Fruit fly (Drosophila melanogaster) whole organism, embryonic: ENCODE results near the gene Rab26.

Experiments
- ATbp ChIP-seq: fragments of 200-800 bp; sonication (Bioruptor generic); optimal IDR thresholded peaks from 2 replicates; lab custom pipeline; 2017; ENCODE audit warnings: missing biosample characterization, mild to moderate bottlenecking, missing genetic modification characterization, missing genetic modification reagents
- Antp ChIP-seq: fragments of 200-800 bp; sonication (Bioruptor generic); optimal IDR thresholded peaks from 3 replicates; lab custom pipeline; 2016; ENCODE audit warnings: missing biosample characterization, missing genetic modification characterization
- BtbVII ChIP-seq: fragments of 200-800 bp; sonication (Bioruptor generic); optimal IDR thresholded peaks from 3 replicates; lab custom pipeline; 2017; ENCODE audit warnings: missing biosample characterization, mild to moderate bottlenecking, missing genetic modification characterization
- CG10147 ChIP-seq: fragments of 200-800 bp; sonication (Bioruptor generic); optimal IDR thresholded peaks from 2 replicates; lab custom pipeline; 2019; ENCODE audit warnings: missing biosample characterization, mild to moderate bottlenecking, missing genetic modification characterization, moderate library complexity
- CG10209 ChIP-seq: fragments of 200-800 bp; sonication (Bioruptor generic); optimal IDR thresholded peaks from 3 replicates; lab custom pipeline; 2017; ENCODE audit warnings: missing biosample characterization, mild to moderate bottlenecking, missing genetic modification characterization, missing genetic modification reagents
- CG1024 ChIP-seq: fragments of 200-800 bp; sonication (Bioruptor generic); IDR thresholded peaks from 2 replicates; pipeline ENCODE4 v1.3.6; 2022; ENCODE audit warnings: missing biosample characterization, missing genetic modification characterization
- CG10321 ChIP-seq: fragments of 200-800 bp; sonication (Bioruptor generic); IDR thresholded peaks from 2 replicates; pipeline ENCODE4 v1.3.6; 2022; ENCODE audit warnings: missing biosample characterization, missing genetic modification characterization
- CG10462 ChIP-seq: fragments of 200-800 bp; sonication (Bioruptor generic); optimal IDR thresholded peaks from 2 replicates; lab custom pipeline; 2016; ENCODE audit warnings: missing biosample characterization, missing genetic modification characterization
- CG10565 ChIP-seq: fragments of 200-800 bp; sonication (Bioruptor generic); optimal IDR thresholded peaks from 3 replicates; lab custom pipeline; 2016; ENCODE audit warnings: missing biosample characterization, mild to moderate bottlenecking, missing genetic modification characterization
- CG10979 ChIP-seq: fragments of 200-800 bp; sonication (Bioruptor generic); optimal IDR thresholded peaks from 2 replicates; lab custom pipeline; 2018; ENCODE audit warnings: missing biosample characterization, mild to moderate bottlenecking, missing genetic modification characterization, moderate library complexity
- CG11398 ChIP-seq: fragments of 200-800 bp; sonication (Bioruptor generic); optimal IDR thresholded peaks from 2 replicates; lab custom pipeline; 2016; ENCODE audit warnings: missing biosample characterization, missing genetic modification characterization
- CG11696 ChIP-seq: fragments of 200-800 bp; sonication (Bioruptor generic); IDR thresholded peaks from 2 replicates; pipeline ENCODE4 v1.3.6; 2022; ENCODE audit warnings: missing biosample characterization, missing genetic modification characterization
- CG12236 ChIP-seq: fragments of 200-800 bp; sonication (Bioruptor generic); optimal IDR thresholded peaks from 2 replicates; lab custom pipeline; 2016; ENCODE audit warnings: missing biosample characterization, missing genetic modification characterization
- CG13624 ChIP-seq: fragments of 200-800 bp; sonication (Bioruptor generic); optimal IDR thresholded peaks from 2 replicates; lab custom pipeline; 2016; ENCODE audit warnings: missing biosample characterization, missing genetic modification characterization
- CG14014 ChIP-seq: fragments of 200-800 bp; sonication (Bioruptor generic); IDR thresholded peaks from 2 replicates; pipeline ENCODE4 v1.3.6; 2022; ENCODE audit warnings: missing biosample characterization, missing genetic modification characterization
- CG17359 ChIP-seq: fragments of 200-800 bp; sonication (Bioruptor generic); optimal IDR thresholded peaks from 3 replicates; lab custom pipeline; 2018; ENCODE audit warnings: missing biosample characterization, mild to moderate bottlenecking, missing genetic modification characterization, moderate library complexity
- CG17568 ChIP-seq: fragments of 200-800 bp; sonication (Bioruptor generic); optimal IDR thresholded peaks from 2 replicates; lab custom pipeline; 2018; ENCODE audit warnings: missing biosample characterization, mild to moderate bottlenecking, missing genetic modification characterization, moderate library complexity
- CG18599 ChIP-seq: fragments of 200-800 bp; sonication (Bioruptor generic); optimal IDR thresholded peaks from 3 replicates; lab custom pipeline; 2017; ENCODE audit warnings: missing biosample characterization, missing genetic modification characterization, mild to moderate bottlenecking, moderate library complexity, missing genetic modification reagents
- CG31388 ChIP-seq: fragments of 200-800 bp; sonication (Bioruptor generic); optimal IDR thresholded peaks from 2 replicates; lab custom pipeline; 2016; ENCODE audit warnings: missing biosample characterization, missing genetic modification characterization
- CG34224 ChIP-seq: fragments of 200-800 bp; sonication (Bioruptor generic); IDR thresholded peaks from 3 replicates; pipeline ENCODE4 v1.3.6; 2022; ENCODE audit warnings: missing biosample characterization, missing genetic modification characterization; ENCODE audit not compliant: partially characterized antibody
- CG42726 ChIP-seq: fragments of 200-800 bp; sonication (Bioruptor generic); IDR thresholded peaks from 2 replicates; pipeline ENCODE4 v1.3.6; 2022; ENCODE audit warnings: missing biosample characterization, missing genetic modification characterization; ENCODE audit not compliant: partially characterized antibody
- CG6272 ChIP-seq: fragments of 200-800 bp; sonication (Bioruptor generic); IDR thresholded peaks from 2 replicates; pipeline ENCODE4 v1.3.6; 2022; ENCODE audit warnings: missing biosample characterization, missing genetic modification characterization
- CG6791 ChIP-seq: fragments of 200-800 bp; sonication (Bioruptor generic); IDR thresholded peaks from 3 replicates; pipeline ENCODE4 v1.3.6; 2022; ENCODE audit warnings: missing biosample characterization, missing genetic modification characterization; ENCODE audit not compliant: partially characterized antibody
- ERR ChIP-seq: fragments of 200-800 bp; sonication (Bioruptor generic); optimal IDR thresholded peaks from 2 replicates; lab custom pipeline; 2016; ENCODE audit warnings: missing biosample characterization, missing genetic modification characterization
- Gsc ChIP-seq: fragments of 200-800 bp; sonication (Bioruptor generic); IDR thresholded peaks from 2 replicates; pipeline ENCODE4 v1.3.6; 2022; ENCODE audit warnings: missing biosample characterization, missing genetic modification characterization
- HHEX ChIP-seq: fragments of 200-800 bp; sonication (Bioruptor generic); optimal IDR thresholded peaks from 3 replicates; lab custom pipeline; 2017; ENCODE audit warnings: missing biosample characterization, mild to moderate bottlenecking, missing genetic modification characterization, missing genetic modification reagents
- HmgZ ChIP-seq: fragments of 200-800 bp; sonication (Bioruptor generic); optimal IDR thresholded peaks from 2 replicates; lab custom pipeline; 2018; ENCODE audit warnings: missing biosample characterization, mild to moderate bottlenecking, missing genetic modification characterization
- Mad ChIP-seq: fragments of 200-800 bp; sonication (Bioruptor generic); optimal IDR thresholded peaks from 2 replicates; lab custom pipeline; 2016; ENCODE audit warnings: missing biosample characterization, missing genetic modification characterization
- Mes4 ChIP-seq: fragments of 200-800 bp; sonication (Bioruptor generic); optimal IDR thresholded peaks from 2 replicates; lab custom pipeline; 2016; ENCODE audit warnings: missing biosample characterization, missing genetic modification characterization
- Sox102F ChIP-seq: fragments of 200-800 bp; sonication (Bioruptor generic); optimal IDR thresholded peaks from 2 replicates; lab custom pipeline; 2018; ENCODE audit warnings: missing biosample characterization, mild to moderate bottlenecking, missing genetic modification characterization, moderate library complexity
- ab ChIP-seq: fragments of 200-800 bp; sonication (Bioruptor generic); optimal IDR thresholded peaks from 2 replicates; lab custom pipeline; 2016; ENCODE audit warnings: missing biosample characterization, missing genetic modification characterization
- abd-A ChIP-seq: fragments of 200-800 bp; sonication (Bioruptor generic); optimal IDR thresholded peaks from 3 replicates; lab custom pipeline; 2019; ENCODE audit warnings: missing biosample characterization, mild to moderate bottlenecking, missing genetic modification characterization, moderate library complexity
- aop ChIP-seq: fragments of 200-800 bp; sonication (Bioruptor generic); IDR thresholded peaks from 2 replicates; pipeline ENCODE4 v1.3.6; 2022; ENCODE audit warnings: missing biosample characterization, missing genetic modification characterization
- ap ChIP-seq: fragments of 200-800 bp; sonication (Bioruptor generic); IDR thresholded peaks from 2 replicates; pipeline ENCODE4 v1.3.6; 2022; ENCODE audit warnings: missing biosample characterization, missing genetic modification characterization
- bab2 ChIP-seq: fragments of 200-800 bp; sonication (Bioruptor generic); optimal IDR thresholded peaks from 2 replicates; lab custom pipeline; 2016; ENCODE audit warnings: missing biosample characterization, missing genetic modification characterization
- bowl ChIP-seq: fragments of 200-800 bp; sonication (Bioruptor generic); IDR thresholded peaks from 2 replicates; pipeline ENCODE4 v1.3.6; 2022; ENCODE audit warnings: missing biosample characterization, missing genetic modification characterization
- chm ChIP-seq: fragments of 200-800 bp; sonication (Bioruptor generic); IDR thresholded peaks from 2 replicates; pipeline ENCODE4 v1.3.6; 2022; ENCODE audit warnings: missing biosample characterization, missing genetic modification characterization
- dan ChIP-seq: fragments of 200-800 bp; sonication (Bioruptor generic); IDR thresholded peaks from 2 replicates; pipeline ENCODE4 v1.3.6; 2022; ENCODE audit warnings: missing biosample characterization, missing genetic modification characterization
- fd102C ChIP-seq: fragments of 200-800 bp; sonication (Bioruptor generic); optimal IDR thresholded peaks from 2 replicates; lab custom pipeline; 2018; ENCODE audit warnings: missing biosample characterization, mild to moderate bottlenecking, missing genetic modification characterization, moderate library complexity
- grn ChIP-seq: fragments of 200-800 bp; sonication (Bioruptor generic); optimal IDR thresholded peaks from 3 replicates; lab custom pipeline; 2017; ENCODE audit warnings: missing biosample characterization, missing genetic modification characterization
- ken ChIP-seq: fragments of 200-800 bp; sonication (Bioruptor generic); IDR thresholded peaks from 3 replicates; pipeline ENCODE4 v1.3.6; 2022; ENCODE audit warnings: missing biosample characterization, missing genetic modification characterization
- lilli ChIP-seq: fragments of 200-800 bp; sonication (Bioruptor generic); optimal IDR thresholded peaks from 3 replicates; lab custom pipeline; 2016; ENCODE audit warnings: missing biosample characterization, missing genetic modification characterization
- lmd ChIP-seq: fragments of 200-800 bp; sonication (Bioruptor generic); IDR thresholded peaks from 2 replicates; pipeline ENCODE4 v1.3.6; 2022; ENCODE audit warnings: missing biosample characterization, missing genetic modification characterization
- onecut ChIP-seq: fragments of 200-800 bp; sonication (Bioruptor generic); IDR thresholded peaks from 2 replicates; pipeline ENCODE4 v1.3.6; 2022; ENCODE audit warnings: missing biosample characterization, missing genetic modification characterization
- pb ChIP-seq: fragments of 200-800 bp; sonication (Bioruptor generic); optimal IDR thresholded peaks from 3 replicates; lab custom pipeline; 2016; ENCODE audit warnings: missing biosample characterization, missing genetic modification characterization
- pum ChIP-seq: fragments of 200-800 bp; sonication (Bioruptor generic); optimal IDR thresholded peaks from 2 replicates; lab custom pipeline; 2016; ENCODE audit warnings: missing biosample characterization, missing genetic modification characterization
- ro ChIP-seq: fragments of 200-800 bp; sonication (Bioruptor generic); IDR thresholded peaks from 2 replicates; pipeline ENCODE4 v1.3.6; 2022; ENCODE audit warnings: missing biosample characterization, missing genetic modification characterization
- sisA ChIP-seq: fragments of 200-800 bp; sonication (Bioruptor generic); IDR thresholded peaks from 2 replicates; pipeline ENCODE4 v1.3.6; 2022; ENCODE audit warnings: missing biosample characterization, missing genetic modification characterization
- tgo ChIP-seq: fragments of 200-800 bp; sonication (Bioruptor generic); IDR thresholded peaks from 3 replicates; pipeline ENCODE4 v1.3.6; 2022; ENCODE audit warnings: missing biosample characterization, missing genetic modification characterization
- tio ChIP-seq: fragments of 200-800 bp; sonication (Bioruptor generic); optimal IDR thresholded peaks from 2 replicates; lab custom pipeline; 2017; ENCODE audit warnings: missing biosample characterization, missing genetic modification characterization, inconsistent platforms
- ttk ChIP-seq: fragments of 200-800 bp; sonication (Bioruptor generic); IDR thresholded peaks from 2 replicates; pipeline ENCODE4 v2.1.2; 2022; ENCODE audit warnings: missing biosample characterization, missing genetic modification characterization
- tx ChIP-seq: fragments of 200-800 bp; sonication (Bioruptor generic); optimal IDR thresholded peaks from 2 replicates; lab custom pipeline; 2016; ENCODE audit warnings: missing biosample characterization, missing genetic modification characterization
- zfh2 ChIP-seq: fragments of 200-800 bp; sonication (Bioruptor generic); optimal IDR thresholded peaks from 2 replicates; lab custom pipeline; 2016; ENCODE audit warnings: missing biosample characterization, missing genetic modification characterization

The Rab26 gene

DNA sequence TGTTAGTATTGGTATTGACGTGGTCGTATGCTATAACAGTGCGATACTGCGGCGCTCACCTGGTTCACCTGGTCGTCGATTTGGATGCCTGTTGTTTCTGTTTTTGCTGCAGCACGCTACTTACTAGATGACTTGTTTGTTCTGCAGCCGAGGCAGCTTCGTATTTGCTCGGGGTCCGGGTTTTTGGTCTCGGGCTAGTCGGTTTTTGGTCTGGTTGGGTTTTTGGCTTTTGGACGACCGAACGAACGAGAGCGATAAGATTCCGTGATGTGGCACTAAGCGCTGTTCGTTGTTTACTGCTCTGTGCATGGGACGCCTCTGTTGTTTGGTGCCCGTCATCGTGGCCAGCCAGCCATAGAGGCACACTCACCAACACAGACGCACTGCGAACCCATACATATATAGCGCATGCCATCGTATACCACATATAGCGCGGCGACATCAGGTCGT is 30.4 kb downstream of the Rab26 start, which contains the start of gene ebd2 (continued):
- TF ChIP-seq ro (no peak), chm (GFP tag; lab: Robert Waterston, UW) (no peak), CG18599 (GFP tag; lab: Kevin White, UChicago) (peak; percentile 67), ATbp (GFP tag; lab: Kevin White, UChicago) (peak; percentile 1), CG6272 (no peak), sisA (GFP tag; lab: Robert Waterston, UW) (no peak), fd102C (no peak), CG31388 (GFP tag; lab: Kevin White, UChicago) (no peak), tio (no peak), tx (GFP tag; lab: Kevin White, UChicago) (no peak), CG11398 (GFP tag; lab: Kevin White, UChicago) (no peak), CG1024 (GFP tag; lab: Robert Waterston, UW) (no peak), ap (GFP tag; lab: Robert Waterston, UW) (no peak), zfh2 (GFP tag; lab: Kevin White, UChicago) (no peak), bab2 (GFP tag; lab: Kevin White, UChicago) (no peak), ab (GFP tag; lab: Kevin White, UChicago) (no peak), CG13624 (GFP tag; lab: Kevin White, UChicago) (peak; percentile 48), CG10565 (GFP tag; lab: Kevin White, UChicago) (no peak), CG10321 (GFP tag; lab: Robert Waterston, UW) (no peak), Sox102F (GFP tag; lab: Kevin White, UChicago) (no peak), CG6791 (GFP tag; lab: Robert Waterston, UW) (no peak), CG10979 (tag; lab: Kevin White, UChicago) (no peak), HmgZ (tag; lab: Kevin White, UChicago) (peak; percentile 63), Antp (GFP tag; lab: Kevin White, UChicago) (no peak), pb (GFP tag; lab: Kevin White, UChicago) (no peak), ken (GFP tag; lab: Robert Waterston, UW) (no peak), lilli (GFP tag; lab: Kevin White, UChicago) (no peak), bowl (GFP tag; lab: Robert Waterston, UW) (no peak; the same call in 1 of the 2 replicates), grn (GFP tag; lab: Kevin White, UChicago) (no peak), CG10209 (GFP tag; lab: Kevin White, UChicago) (peak; percentile 7), Mad (GFP tag; lab: Kevin White, UChicago) (no peak), HHEX (GFP tag; lab: Kevin White, UChicago) (no peak), ttk (GFP tag; lab: Robert Waterston, UW) (no peak), BtbVII (peak; percentile 59), CG10147 (no peak), CG12236 (GFP tag; lab: Kevin White, UChicago) (no peak), CG17359 (tag; lab: Kevin White, UChicago) (no peak), onecut (GFP tag; lab: Robert Waterston, UW) (peak; percentile 3; the same call in 1 of the 2 replicates), CG10462 (GFP tag; lab: Kevin White, UChicago) (no peak), CG11696 (GFP tag; lab: Robert Waterston, UW) (no peak), lmd (GFP tag; lab: Robert Waterston, UW) (no peak), Mes4 (GFP tag; lab: Kevin White, UChicago) (no peak), abd-A (no peak), tgo (no peak), Gsc (GFP tag; lab: Robert Waterston, UW) (no peak), CG42726 (GFP tag; lab: Robert Waterston, UW) (no peak), CG17568 (GFP tag; lab: Kevin White, UChicago) (peak; percentile 44), pum (GFP tag; lab: Kevin White, UChicago) (no peak), CG14014 (GFP tag; lab: Robert Waterston, UW) (peak; percentile 30; the same call in 1 of the 2 replicates), dan (GFP tag; lab: Robert Waterston, UW) (no peak), ERR (GFP tag; lab: Kevin White, UChicago) (no peak), CG34224 (no peak), aop (GFP tag; lab: Robert Waterston, UW) (no peak)
